Fruit fly (Drosophila melanogaster) whole organism, pupa: Measurements from ENCODE around the gene CG43051.

Experiments
- CG10348 ChIP-seq: fragments of 200-800 bp; sonication (Bioruptor generic); IDR thresholded peaks from 2 replicates; pipeline ENCODE4 v1.3.6; 2022; ENCODE audit warnings: missing biosample characterization, missing genetic modification characterization
- CG12605 ChIP-seq: fragments of 200-800 bp; sonication (Bioruptor generic); IDR thresholded peaks from 2 replicates; pipeline ENCODE4 v1.3.6; 2022; ENCODE audit warnings: missing biosample characterization, missing genetic modification characterization
- CG13204 ChIP-seq: fragments of 200-800 bp; sonication (Bioruptor generic); optimal IDR thresholded peaks from 2 replicates; lab custom pipeline; 2018; ENCODE audit warnings: missing biosample characterization, mild to moderate bottlenecking, missing genetic modification characterization, moderate library complexity
- CG14655 ChIP-seq: fragments of 200-800 bp; sonication (Bioruptor generic); optimal IDR thresholded peaks from 3 replicates; lab custom pipeline; 2017; ENCODE audit warnings: mild to moderate bottlenecking, missing biosample characterization, missing genetic modification reagents, missing genetic modification characterization
- CG15710 ChIP-seq: fragments of 200-800 bp; sonication (Bioruptor generic); optimal IDR thresholded peaks from 2 replicates; lab custom pipeline; 2018; ENCODE audit warnings: missing biosample characterization, mild to moderate bottlenecking, missing genetic modification characterization, moderate library complexity
- CG17806 ChIP-seq: fragments of 200-800 bp; sonication (Bioruptor generic); optimal IDR thresholded peaks from 2 replicates; lab custom pipeline; 2018; ENCODE audit warnings: missing biosample characterization, mild to moderate bottlenecking, missing genetic modification characterization, moderate library complexity
- CG32121 ChIP-seq: fragments of 200-800 bp; sonication (Bioruptor generic); IDR thresholded peaks from 2 replicates; pipeline ENCODE4 v1.3.6; 2022; ENCODE audit warnings: missing biosample characterization, missing genetic modification characterization
- CG34367 ChIP-seq: fragments of 200-800 bp; sonication (Bioruptor generic); optimal IDR thresholded peaks from 2 replicates; lab custom pipeline; 2018; ENCODE audit warnings: missing biosample characterization, mild to moderate bottlenecking, missing genetic modification characterization
- CG4496 ChIP-seq: fragments of 200-800 bp; sonication (Bioruptor generic); IDR thresholded peaks from 3 replicates; pipeline ENCODE4 v1.3.6; 2022; ENCODE audit warnings: missing biosample characterization, missing genetic modification characterization
- CG8159 ChIP-seq: fragments of 200-800 bp; sonication (Bioruptor generic); optimal IDR thresholded peaks from 3 replicates; lab custom pipeline; 2018; ENCODE audit warnings: missing biosample characterization, mild to moderate bottlenecking, missing genetic modification characterization, moderate library complexity
- CG8301 ChIP-seq: fragments of 200-800 bp; sonication (Bioruptor generic); optimal IDR thresholded peaks from 2 replicates; lab custom pipeline; 2018; ENCODE audit warnings: missing biosample characterization, mild to moderate bottlenecking, missing genetic modification characterization
- CG9948 ChIP-seq: fragments of 200-800 bp; sonication (Bioruptor generic); optimal IDR thresholded peaks from 2 replicates; lab custom pipeline; 2018; ENCODE audit warnings: missing biosample characterization, mild to moderate bottlenecking, missing genetic modification characterization, moderate library complexity
- D1 ChIP-seq: fragments of 200-800 bp; sonication (Bioruptor generic); optimal IDR thresholded peaks from 2 replicates; lab custom pipeline; 2018; ENCODE audit warnings: missing biosample characterization, mild to moderate bottlenecking, missing genetic modification characterization, moderate library complexity
- EcR ChIP-seq: fragments of 200-800 bp; sonication (Bioruptor generic); optimal IDR thresholded peaks from 3 replicates; lab custom pipeline; 2019; ENCODE audit warnings: missing biosample characterization, missing genetic modification characterization, mild to moderate bottlenecking, moderate library complexity, missing genetic modification reagents
- Ets98B ChIP-seq: fragments of 200-800 bp; sonication (Bioruptor generic); IDR thresholded peaks from 2 replicates; pipeline ENCODE4 v1.3.6; 2022; ENCODE audit warnings: missing biosample characterization, missing genetic modification characterization
- Pif1A ChIP-seq: fragments of 200-800 bp; sonication (Bioruptor generic); optimal IDR thresholded peaks from 3 replicates; lab custom pipeline; 2016; ENCODE audit warnings: missing biosample characterization, missing genetic modification characterization
- Pif1B ChIP-seq: fragments of 200-800 bp; sonication (Bioruptor generic); optimal IDR thresholded peaks from 3 replicates; lab custom pipeline; 2016; ENCODE audit warnings: missing biosample characterization, missing genetic modification characterization
- Snoo ChIP-seq: fragments of 200-800 bp; sonication (Bioruptor generic); optimal IDR thresholded peaks from 3 replicates; lab custom pipeline; 2017; ENCODE audit warnings: missing biosample characterization, mild to moderate bottlenecking, missing genetic modification characterization, inconsistent platforms
- fd96Ca ChIP-seq: fragments of 200-800 bp; sonication (Bioruptor generic); IDR thresholded peaks from 3 replicates; pipeline ENCODE4 v1.3.6; 2022; ENCODE audit warnings: missing biosample characterization, missing genetic modification characterization
- gl ChIP-seq: fragments of 200-800 bp; sonication (Bioruptor generic); optimal IDR thresholded peaks from 2 replicates; lab custom pipeline; 2018; ENCODE audit warnings: missing biosample characterization, mild to moderate bottlenecking, missing genetic modification characterization
- rn ChIP-seq: fragments of 200-800 bp; sonication (Bioruptor generic); IDR thresholded peaks from 2 replicates; pipeline ENCODE4 v1.3.6; 2022; ENCODE audit warnings: missing biosample characterization, missing genetic modification characterization

Gene CG43051

dm6 chr2L:12483866-12484554 lies 23.7 kb upstream of the CG43051 start:
- TF ChIP-seq rn (GFP tag; lab: Robert Waterston, UW), result peak; percentile 91
- TF ChIP-seq fd96Ca (GFP tag; lab: Robert Waterston, UW), result peak; percentile 95
- peak; percentile 89 for TF ChIP-seq CG12605 (GFP tag; lab: Robert Waterston, UW)
- peak; percentile 95 for TF ChIP-seq CG8159 (tag; lab: Kevin White, UChicago)
- peak; percentile 86 for TF ChIP-seq CG10348 (GFP tag; lab: Robert Waterston, UW)
- peak; percentile 92 for TF ChIP-seq gl (tag; lab: Kevin White, UChicago)
- peak; percentile 97 for TF ChIP-seq CG15710 (tag; lab: Kevin White, UChicago)
- TF ChIP-seq Ets98B (GFP tag; lab: Robert Waterston, UW), result peak; percentile 95
- TF ChIP-seq CG14655 (GFP tag; lab: Kevin White, UChicago), result peak; percentile 96
- peak; percentile 95 for TF ChIP-seq CG17806
- peak; percentile 70 for TF ChIP-seq EcR (GFP tag; lab: Kevin White, UChicago)
- TF ChIP-seq CG13204 (GFP tag; lab: Kevin White, UChicago), result peak; percentile 86
- TF ChIP-seq D1 (tag; lab: Kevin White, UChicago), result peak; percentile 79
- TF ChIP-seq Pif1A (GFP tag; lab: Kevin White, UChicago), result peak; percentile 96
- peak; percentile 96 for TF ChIP-seq Pif1B
- TF ChIP-seq CG4496 (GFP tag; lab: Robert Waterston, UW), result peak; percentile 96
- peak; percentile 95 for TF ChIP-seq CG9948
- peak; percentile 94 for TF ChIP-seq CG34367 (tag; lab: Kevin White, UChicago)
- peak; percentile 96 for TF ChIP-seq CG32121
- TF ChIP-seq CG8301 (tag; lab: Kevin White, UChicago), result peak; percentile 96
- TF ChIP-seq Snoo (tag; lab: Kevin White, UChicago), result peak; percentile 93

DNA sequence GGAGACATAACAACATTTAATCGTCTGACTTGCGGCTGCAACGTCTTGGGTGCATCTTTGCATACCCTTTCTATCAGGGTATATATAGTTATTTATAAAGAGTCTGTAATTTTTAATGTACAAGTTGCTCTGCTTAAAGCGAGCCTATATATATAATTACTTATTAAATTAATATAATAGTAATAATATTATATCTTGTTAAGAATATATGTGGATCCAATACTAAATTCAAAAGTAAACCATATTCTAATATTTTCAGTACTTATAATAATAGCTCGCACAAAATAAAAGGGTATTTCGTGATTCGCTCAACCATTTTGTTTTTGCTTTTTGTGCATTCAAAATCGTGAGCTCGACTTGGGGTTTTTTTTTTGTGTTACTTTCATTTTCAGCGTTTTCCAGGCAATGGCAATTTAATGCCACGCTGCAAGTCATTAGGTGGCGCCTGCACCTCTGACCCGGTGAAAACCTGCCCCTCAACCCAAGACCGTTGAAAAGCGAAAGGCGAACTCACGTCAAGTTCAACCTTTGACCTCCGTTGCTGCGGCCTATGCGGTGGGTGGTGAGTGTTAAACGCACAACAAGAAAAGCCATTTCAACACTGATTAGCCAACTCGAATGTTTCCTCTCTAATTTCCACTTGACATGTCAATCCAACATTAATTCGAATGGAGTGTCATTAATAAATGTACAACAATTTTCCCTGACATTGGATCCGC lies 21.7 kb upstream of the CG43051 start:
- TF ChIP-seq CG32121 (no peak), CG14655 (GFP tag; lab: Kevin White, UChicago) (peak; percentile 10), D1 (tag; lab: Kevin White, UChicago) (no peak), CG13204 (GFP tag; lab: Kevin White, UChicago) (no peak), CG8159 (tag; lab: Kevin White, UChicago) (peak; percentile 21)

DNA sequence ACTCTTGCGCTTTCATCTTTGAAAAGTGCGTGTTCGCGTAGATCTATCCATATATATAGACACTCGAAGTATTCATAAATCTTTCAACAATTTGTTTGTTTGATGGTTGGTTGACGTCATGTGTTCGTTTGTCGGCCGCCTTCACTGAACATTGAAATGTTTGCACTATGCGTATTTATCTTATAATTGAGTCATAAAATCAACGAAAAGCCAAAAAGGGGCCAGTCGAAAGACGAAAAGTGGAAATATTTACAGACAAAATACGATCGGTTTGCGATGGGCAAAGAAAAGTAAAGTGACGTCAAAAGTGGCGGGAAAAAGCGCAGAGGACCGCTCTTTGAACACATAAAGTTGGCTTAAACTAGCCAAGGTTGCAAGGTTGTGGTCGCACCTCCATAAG lies 20.4 kb upstream of the CG43051 start:
- TF ChIP-seq CG13204 (GFP tag; lab: Kevin White, UChicago), result no peak
- TF ChIP-seq CG14655 (GFP tag; lab: Kevin White, UChicago), result no peak
- no peak for TF ChIP-seq Pif1A (GFP tag; lab: Kevin White, UChicago)
- no peak for TF ChIP-seq gl (tag; lab: Kevin White, UChicago)
- TF ChIP-seq CG4496 (GFP tag; lab: Robert Waterston, UW), result no peak
- no peak for TF ChIP-seq Snoo (tag; lab: Kevin White, UChicago)
- TF ChIP-seq CG15710 (tag; lab: Kevin White, UChicago), result no peak
- TF ChIP-seq fd96Ca (GFP tag; lab: Robert Waterston, UW), result no peak
- TF ChIP-seq CG10348 (GFP tag; lab: Robert Waterston, UW), result no peak
- no peak for TF ChIP-seq CG8301 (tag; lab: Kevin White, UChicago)
- no peak for TF ChIP-seq rn (GFP tag; lab: Robert Waterston, UW)
- TF ChIP-seq CG34367 (tag; lab: Kevin White, UChicago), result no peak
- TF ChIP-seq CG8159 (tag; lab: Kevin White, UChicago), result no peak
- no peak for TF ChIP-seq CG32121
- TF ChIP-seq CG17806, result no peak
- TF ChIP-seq CG12605 (GFP tag; lab: Robert Waterston, UW), result no peak

DNA sequence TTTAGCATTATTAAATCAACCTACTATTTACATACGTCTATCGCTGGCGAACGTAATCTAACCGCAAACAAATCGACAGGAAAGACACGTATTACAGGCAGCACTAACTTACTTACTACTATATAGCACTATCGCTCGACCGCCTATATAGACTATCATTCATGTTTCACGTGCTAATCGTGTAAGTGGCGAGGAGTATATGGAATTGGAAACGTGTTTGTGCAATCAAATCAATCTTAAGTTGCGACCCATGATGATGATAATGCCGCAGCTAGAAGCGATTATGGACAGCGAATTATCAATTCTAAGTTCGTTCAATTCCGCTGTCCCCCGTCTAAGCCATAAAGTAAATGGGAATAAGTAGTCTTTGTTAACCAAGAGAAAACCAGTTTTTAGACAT lies 19.9 kb upstream of the CG43051 start:
- no peak for TF ChIP-seq rn (GFP tag; lab: Robert Waterston, UW)
- no peak for TF ChIP-seq D1 (tag; lab: Kevin White, UChicago)
- no peak for TF ChIP-seq CG32121
- no peak for TF ChIP-seq fd96Ca (GFP tag; lab: Robert Waterston, UW)
- no peak for TF ChIP-seq CG10348 (GFP tag; lab: Robert Waterston, UW)
- TF ChIP-seq EcR (GFP tag; lab: Kevin White, UChicago), result no peak
- no peak for TF ChIP-seq CG14655 (GFP tag; lab: Kevin White, UChicago)
- no peak for TF ChIP-seq CG8301 (tag; lab: Kevin White, UChicago)
- TF ChIP-seq CG17806, result no peak
- TF ChIP-seq CG9948, result no peak
- no peak for TF ChIP-seq CG13204 (GFP tag; lab: Kevin White, UChicago)
- no peak for TF ChIP-seq CG4496 (GFP tag; lab: Robert Waterston, UW)
- no peak for TF ChIP-seq CG34367 (tag; lab: Kevin White, UChicago)
- TF ChIP-seq CG8159 (tag; lab: Kevin White, UChicago), result no peak

DNA sequence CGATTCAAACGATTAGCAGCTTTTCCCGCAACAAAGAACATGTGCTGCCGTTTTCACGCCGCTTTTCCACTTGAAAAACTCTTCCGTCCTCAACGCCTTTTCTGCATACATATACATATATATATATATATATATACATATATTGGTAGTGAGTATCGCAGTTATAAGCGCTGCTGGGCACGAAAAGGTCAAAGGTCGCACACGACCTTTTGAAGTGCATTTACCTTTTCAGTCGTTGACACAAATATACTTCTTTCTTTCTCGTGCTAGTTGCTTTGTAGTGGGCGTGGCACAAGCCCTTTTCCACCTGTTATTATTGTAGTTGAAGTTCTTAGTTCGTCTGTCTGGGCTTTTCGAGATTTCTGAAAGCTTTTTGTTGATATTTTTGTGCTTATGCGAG lies 18.3 kb upstream of the CG43051 start:
- TF ChIP-seq CG13204 (GFP tag; lab: Kevin White, UChicago) (no peak), EcR (GFP tag; lab: Kevin White, UChicago) (peak; percentile 78), CG8159 (tag; lab: Kevin White, UChicago) (no peak)
